Fruit fly (Drosophila melanogaster) whole organism, pupa: ENCODE data around the gene CG43725.

ENCODE experiments used
- CG14655 ChIP-seq: fragments of 200-800 bp; sonication (Bioruptor generic); optimal IDR thresholded peaks from 3 replicates; lab custom pipeline; 2017; ENCODE audit warnings: mild to moderate bottlenecking, missing biosample characterization, missing genetic modification reagents, missing genetic modification characterization
- CG15710 ChIP-seq: fragments of 200-800 bp; sonication (Bioruptor generic); optimal IDR thresholded peaks from 2 replicates; lab custom pipeline; 2018; ENCODE audit warnings: missing biosample characterization, mild to moderate bottlenecking, missing genetic modification characterization, moderate library complexity
- CG8159 ChIP-seq: fragments of 200-800 bp; sonication (Bioruptor generic); optimal IDR thresholded peaks from 3 replicates; lab custom pipeline; 2018; ENCODE audit warnings: missing biosample characterization, mild to moderate bottlenecking, missing genetic modification characterization, moderate library complexity
- EcR ChIP-seq: fragments of 200-800 bp; sonication (Bioruptor generic); optimal IDR thresholded peaks from 3 replicates; lab custom pipeline; 2019; ENCODE audit warnings: missing biosample characterization, missing genetic modification characterization, mild to moderate bottlenecking, moderate library complexity, missing genetic modification reagents
- Ets98B ChIP-seq: fragments of 200-800 bp; sonication (Bioruptor generic); IDR thresholded peaks from 2 replicates; pipeline ENCODE4 v1.3.6; 2022; ENCODE audit warnings: missing biosample characterization, missing genetic modification characterization
- gl ChIP-seq: fragments of 200-800 bp; sonication (Bioruptor generic); optimal IDR thresholded peaks from 2 replicates; lab custom pipeline; 2018; ENCODE audit warnings: missing biosample characterization, mild to moderate bottlenecking, missing genetic modification characterization

- TF ChIP-seq CG15710 (tag; lab: Kevin White, UChicago) (no peak), CG14655 (no peak), EcR (GFP tag; lab: Kevin White, UChicago) (peak; percentile 84), Ets98B (no peak), CG8159 (tag; lab: Kevin White, UChicago) (no peak), gl (peak; percentile 53)
These were observed 48.1 kb upstream of the CG43725 start for dm6 chr2L:11027213-11027612.
